Fruit fly (Drosophila melanogaster): Measurements from ENCODE around the gene CG9016.

- TF ChIP-seq psq (optimal IDR thresholded peaks at IDR 0.05) (no peak), Myc (optimal IDR thresholded peaks at IDR 0.05) (no peak), Sin3A (optimal IDR thresholded peaks at IDR 0.05) (no peak), h (optimal IDR thresholded peaks at IDR 0.05) (no peak)
Observed at dm6 chr2L:5964851-5965250, 41.4 kb upstream of the CG9016 start, which contains the start of gene psd.
